Worm (Caenorhabditis elegans) whole organism, young adult: ENCODE measurements around the gene C27B7.2.

ENCODE experiments used
- B0035.1 ChIP-seq: sonication (generic microtip); optimal IDR thresholded peaks from 2 replicates; lab custom pipeline; 2016; ENCODE audit warnings: missing genetic modification characterization, mild to moderate bottlenecking, missing compliant biosample characterization, missing genotype, missing genetic modification reagents
- F33H1.4 ChIP-seq: fragments of 200-800 bp; sonication (Bioruptor generic); IDR thresholded peaks from 2 replicates; pipeline ENCODE4 v1.3.6; 2022; ENCODE audit warnings: missing genetic modification reagents, missing genetic modification characterization, missing compliant biosample characterization
- F49E8.2 ChIP-seq: sonication (generic microtip); optimal IDR thresholded peaks from 3 replicates; lab custom pipeline; 2017; ENCODE audit warnings: missing genetic modification characterization, mild to moderate bottlenecking, missing compliant biosample characterization, antibody characterized with exemption, moderate library complexity; ENCODE audit not compliant: insufficient read depth
- Y53G8AR.9 ChIP-seq: fragments of 200-800 bp; sonication (Bioruptor generic); conservative IDR thresholded peaks from 2 replicates; pipeline ENCODE4 v1.3.6; 2022; ENCODE audit warnings: missing genetic modification reagents, missing genetic modification characterization, missing compliant biosample characterization
- him-1 ChIP-seq: sonication (generic microtip); optimal IDR thresholded peaks from 2 replicates; lab custom pipeline; 2016; ENCODE audit warnings: missing genotype, missing genetic modification reagents, missing genetic modification characterization, missing compliant biosample characterization
- nfya-2 ChIP-seq: fragments of 200-800 bp; sonication (Bioruptor generic); IDR thresholded peaks from 2 replicates; pipeline ENCODE4 v1.3.6; 2022; ENCODE audit warnings: missing genetic modification reagents, missing genetic modification characterization, missing compliant biosample characterization
- pha-4 ChIP-seq: fragments of 150-350 bp; sonication (generic microtip); optimal IDR thresholded peaks from 2 replicates; lab custom pipeline; 2014; ENCODE audit warnings: missing biosample characterization, missing genetic modification reagents, missing genetic modification characterization
- zim-3 ChIP-seq: sonication (generic microtip); optimal IDR thresholded peaks from 2 replicates; lab custom pipeline; 2017; ENCODE audit warnings: mild to moderate bottlenecking, missing genetic modification characterization, moderate library complexity, missing compliant biosample characterization

- TF ChIP-seq zim-3 (tag; lab: Kevin White, UChicago) (no peak), him-1 (tag; lab: Kevin White, UChicago) (no peak), F33H1.4 (no peak), B0035.1 (no peak), F49E8.2 (tag; lab: Kevin White, UChicago) (no peak), pha-4 (tag; lab: Kevin White, UChicago) (no peak), Y53G8AR.9 (GFP tag; lab: Robert Waterston, UW) (no peak), nfya-2 (GFP tag; lab: Robert Waterston, UW) (no peak)
Measured at ce11 chrIV:8879810-8880209, 12.8 kb upstream of the C27B7.2 start, which contains the start of gene npax-4.
